Fruit fly (Drosophila melanogaster): ENCODE measurements around the gene spir.

DNA sequence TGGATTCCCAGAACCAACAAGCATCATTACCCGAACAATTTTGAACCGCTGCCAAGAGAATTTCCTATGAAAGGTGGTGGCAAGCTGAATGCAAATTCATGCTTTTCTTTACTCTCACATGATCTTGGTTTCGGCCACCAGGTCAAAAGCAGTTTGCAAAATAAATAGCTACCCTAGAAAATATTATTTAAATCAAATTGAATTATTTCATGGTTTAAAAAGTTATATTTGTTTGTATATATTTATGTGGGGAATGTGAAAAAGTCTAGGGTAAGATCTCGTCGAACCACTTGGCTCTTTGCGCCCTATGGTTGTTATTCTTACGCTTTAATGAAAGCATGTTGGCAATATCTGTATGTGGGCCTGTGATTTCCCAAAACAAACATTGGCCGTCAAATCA, 40.7 kb downstream of the spir start:
- no peak for TF ChIP-seq nerfin-2 (GFP tag; IDR thresholded peaks at IDR 0.05; ENCODE audit: partially characterized antibody)
- no peak for TF ChIP-seq CG13296 (GFP tag; optimal IDR thresholded peaks at IDR 0.05)

Data from whole organism, embryonic.